Worm (Caenorhabditis elegans) whole organism, L3 larva: Measurements from ENCODE around the gene bre-5.
A peak's percentile ranks its signal among the peaks of the same experiment; 100 is the strongest.

ENCODE experiments used
- R02D3.7 ChIP-seq: fragments of 150-350 bp; optimal IDR thresholded peaks from 2 replicates; lab custom pipeline; 2014; ENCODE audit warnings: missing biosample characterization, missing genetic modification characterization
- ZK546.5 ChIP-seq: sonication (generic microtip); optimal IDR thresholded peaks from 2 replicates; lab custom pipeline; 2017; ENCODE audit warnings: missing biosample characterization, missing genetic modification characterization
- aly-2 ChIP-seq: fragments of 150-350 bp; optimal IDR thresholded peaks from 2 replicates; lab custom pipeline; 2014; ENCODE audit warnings: missing biosample characterization, missing genetic modification characterization
- ama-1 ChIP-seq: fragments of 150-350 bp; optimal IDR thresholded peaks from 2 replicates; lab custom pipeline; 2018
- ceh-16 ChIP-seq: sonication (generic microtip); optimal IDR thresholded peaks from 2 replicates; lab custom pipeline; 2017; ENCODE audit warnings: missing biosample characterization, missing genetic modification characterization
- ceh-28 ChIP-seq: fragments of 150-350 bp; optimal IDR thresholded peaks from 2 replicates; lab custom pipeline; 2014; ENCODE audit warnings: missing biosample characterization, missing genetic modification reagents, missing genetic modification characterization
- daf-12 ChIP-seq: fragments of 150-350 bp; optimal IDR thresholded peaks from 2 replicates; lab custom pipeline; 2014; ENCODE audit warnings: missing biosample characterization, missing genetic modification reagents, missing genetic modification characterization
- egl-5 ChIP-seq: fragments of 150-350 bp; optimal IDR thresholded peaks from 2 replicates; lab custom pipeline; 2017; ENCODE audit warnings: missing biosample characterization, missing genetic modification reagents, missing genetic modification characterization, inconsistent platforms
- elt-1 ChIP-seq: fragments of 150-350 bp; optimal IDR thresholded peaks from 2 replicates; lab custom pipeline; 2014; ENCODE audit warnings: missing biosample characterization, missing genetic modification characterization
- elt-2 ChIP-seq: sonication (generic microtip); optimal IDR thresholded peaks from 2 replicates; lab custom pipeline; 2016; ENCODE audit warnings: missing genetic modification reagents, mild to moderate bottlenecking, missing genetic modification characterization, missing compliant biosample characterization
- elt-3 ChIP-seq, 3 experiments: fragments of 150-350 bp in 1 of 3; sonication (generic microtip) in 2 of 3; optimal IDR thresholded peaks; 2 replicates in 2 of 3; 4 replicates in 1 of 3; lab custom pipeline; 2014 to 2017; ENCODE audit warnings: missing biosample characterization in 3 of 3, missing genetic modification characterization in 3 of 3
- eor-1 ChIP-seq, 2 experiments: fragments of 150-350 bp; optimal IDR thresholded peaks; 2 replicates each; lab custom pipeline; 2014 to 2018; ENCODE audit warnings: missing biosample characterization in 2 of 2, missing genetic modification characterization in 2 of 2
- fkh-10 ChIP-seq: sonication (generic microtip); optimal IDR thresholded peaks from 2 replicates; lab custom pipeline; 2017; ENCODE audit warnings: missing biosample characterization, missing genetic modification reagents, missing genetic modification characterization
- fkh-2 ChIP-seq: fragments of 150-350 bp; optimal IDR thresholded peaks from 2 replicates; lab custom pipeline; 2014; ENCODE audit warnings: missing biosample characterization, missing genetic modification reagents, missing genetic modification characterization
- fos-1 ChIP-seq: fragments of 150-350 bp; optimal IDR thresholded peaks from 2 replicates; lab custom pipeline; 2014; ENCODE audit warnings: missing biosample characterization, missing genetic modification characterization
- hmg-11 ChIP-seq: sonication (generic microtip); optimal IDR thresholded peaks from 2 replicates; lab custom pipeline; 2016; ENCODE audit warnings: missing genetic modification characterization, missing compliant biosample characterization
- jun-1 ChIP-seq: fragments of 150-350 bp; optimal IDR thresholded peaks from 2 replicates; lab custom pipeline; 2014; ENCODE audit warnings: missing biosample characterization, missing genetic modification reagents, missing genetic modification characterization
- lin-15B ChIP-seq: fragments of 150-350 bp; optimal IDR thresholded peaks from 2 replicates; lab custom pipeline; 2014; ENCODE audit warnings: missing biosample characterization, missing genetic modification characterization
- lin-39 ChIP-seq: fragments of 150-350 bp; optimal IDR thresholded peaks from 2 replicates; lab custom pipeline; 2018; ENCODE audit warnings: missing biosample characterization, missing genetic modification reagents, missing genetic modification characterization
- lsy-12 ChIP-seq: sonication (generic microtip); optimal IDR thresholded peaks from 2 replicates; lab custom pipeline; 2016; ENCODE audit warnings: mild to moderate bottlenecking, missing genetic modification characterization, missing compliant biosample characterization
- nfya-1 ChIP-seq: sonication (generic microtip); optimal IDR thresholded peaks from 2 replicates; lab custom pipeline; 2017; ENCODE audit warnings: missing genetic modification characterization, mild to moderate bottlenecking, missing compliant biosample characterization, antibody characterized with exemption, moderate library complexity; ENCODE audit not compliant: insufficient read depth
- nhr-11 ChIP-seq: fragments of 150-350 bp; optimal IDR thresholded peaks from 2 replicates; lab custom pipeline; 2014; ENCODE audit warnings: missing biosample characterization, missing genetic modification characterization
- nhr-12 ChIP-seq: fragments of 150-350 bp; optimal IDR thresholded peaks from 2 replicates; lab custom pipeline; 2014; ENCODE audit warnings: missing biosample characterization, missing genetic modification characterization
- nhr-23 ChIP-seq: fragments of 150-350 bp; optimal IDR thresholded peaks from 2 replicates; lab custom pipeline; 2014; ENCODE audit warnings: missing biosample characterization, missing genetic modification reagents, missing genetic modification characterization
- nhr-237 ChIP-seq: fragments of 150-350 bp; optimal IDR thresholded peaks from 2 replicates; lab custom pipeline; 2014; ENCODE audit warnings: missing biosample characterization, missing genetic modification characterization
- nhr-25 ChIP-seq: sonication (generic microtip); optimal IDR thresholded peaks from 2 replicates; lab custom pipeline; 2017; ENCODE audit warnings: missing biosample characterization, missing genetic modification characterization
- nhr-28 ChIP-seq: fragments of 150-350 bp; optimal IDR thresholded peaks from 2 replicates; lab custom pipeline; 2014; ENCODE audit warnings: missing biosample characterization, missing genetic modification characterization
- nhr-43 ChIP-seq: sonication (generic microtip); optimal IDR thresholded peaks from 2 replicates; lab custom pipeline; 2016; ENCODE audit warnings: mild to moderate bottlenecking, missing genetic modification characterization, missing compliant biosample characterization; ENCODE audit not compliant: poor library complexity, severe bottlenecking
- nhr-67 ChIP-seq: fragments of 150-350 bp; optimal IDR thresholded peaks from 2 replicates; lab custom pipeline; 2014; ENCODE audit warnings: missing biosample characterization, missing genetic modification characterization
- nhr-76 ChIP-seq: fragments of 150-350 bp; sonication (generic microtip); optimal IDR thresholded peaks from 5 replicates; lab custom pipeline; 2014; ENCODE audit warnings: missing biosample characterization, missing genetic modification characterization
- nhr-77 ChIP-seq: fragments of 150-350 bp; optimal IDR thresholded peaks from 2 replicates; lab custom pipeline; 2014; ENCODE audit warnings: missing biosample characterization, missing genetic modification characterization
- pha-4 ChIP-seq: fragments of 150-350 bp; optimal IDR thresholded peaks from 2 replicates; lab custom pipeline; 2014; ENCODE audit warnings: missing biosample characterization, missing genetic modification reagents, missing genetic modification characterization
- pqm-1 ChIP-seq: fragments of 150-350 bp; optimal IDR thresholded peaks from 2 replicates; lab custom pipeline; 2017; ENCODE audit warnings: missing biosample characterization, missing genetic modification characterization, inconsistent platforms
- sea-2 ChIP-seq: fragments of 150-350 bp; sonication (generic microtip); optimal IDR thresholded peaks from 4 replicates; lab custom pipeline; 2014; ENCODE audit warnings: missing biosample characterization, missing genetic modification reagents, missing genetic modification characterization
- skn-1 ChIP-seq: fragments of 150-350 bp; optimal IDR thresholded peaks from 2 replicates; lab custom pipeline; 2014; ENCODE audit warnings: missing biosample characterization, missing genetic modification characterization
- snpc-4 ChIP-seq: fragments of 150-350 bp; optimal IDR thresholded peaks from 2 replicates; lab custom pipeline; 2014; ENCODE audit warnings: missing biosample characterization, missing genetic modification characterization
- tbx-2 ChIP-seq: sonication (generic microtip); optimal IDR thresholded peaks from 2 replicates; lab custom pipeline; 2016; ENCODE audit warnings: mild to moderate bottlenecking, missing genetic modification characterization, missing compliant biosample characterization
- zag-1 ChIP-seq: fragments of 150-350 bp; optimal IDR thresholded peaks from 2 replicates; lab custom pipeline; 2014; ENCODE audit warnings: missing biosample characterization, missing genetic modification characterization
- ztf-4 ChIP-seq: fragments of 150-350 bp; optimal IDR thresholded peaks from 2 replicates; lab custom pipeline; 2014; ENCODE audit warnings: missing biosample characterization, missing genetic modification characterization

The bre-5 gene

ce11 chrIV:12092113-12092512 lies 41.1 kb upstream of the bre-5 start, which contains the start of gene mig-32:
Gene mig-32 (minus strand): TSS chrIV:12092213.
- no peak for TF ChIP-seq ama-1 (lab: Kevin White, UChicago)
- TF ChIP-seq nhr-237 (tag; lab: Kevin White, UChicago): no peak
- no peak for TF ChIP-seq sea-2 (GFP tag; lab: Kevin White, UChicago)
- no peak for TF ChIP-seq elt-1 (tag; lab: Kevin White, UChicago)
- no peak for TF ChIP-seq ztf-4 (tag; lab: Kevin White, UChicago)
- TF ChIP-seq daf-12: no peak
- TF ChIP-seq nhr-11 (tag; lab: Kevin White, UChicago): no peak
- no peak for TF ChIP-seq hmg-11
- TF ChIP-seq eor-1 (tag; optimal IDR thresholded peaks at IDR 0.05; lab: Kevin White, UChicago): no peak
- TF ChIP-seq R02D3.7 (tag; lab: Kevin White, UChicago): no peak
- TF ChIP-seq zag-1 (tag; lab: Kevin White, UChicago): no peak
- TF ChIP-seq nfya-1: no peak
- no peak for TF ChIP-seq nhr-12 (tag; lab: Kevin White, UChicago)
- TF ChIP-seq ceh-16: no peak
- TF ChIP-seq jun-1 (tag; lab: Kevin White, UChicago): no peak
- TF ChIP-seq tbx-2 (tag; lab: Kevin White, UChicago): no peak
- no peak for TF ChIP-seq lsy-12

- TF ChIP-seq hmg-11 (no peak), nhr-23 (tag; lab: Kevin White, UChicago) (no peak), fos-1 (tag; lab: Kevin White, UChicago) (no peak), snpc-4 (tag; lab: Kevin White, UChicago) (no peak), nhr-28 (tag; lab: Kevin White, UChicago) (no peak), nhr-237 (tag; lab: Kevin White, UChicago) (no peak), daf-12 (no peak), zag-1 (tag; lab: Kevin White, UChicago) (no peak), pqm-1 (no peak), nhr-11 (tag; lab: Kevin White, UChicago) (no peak), nhr-43 (tag; lab: Kevin White, UChicago) (no peak), jun-1 (tag; lab: Kevin White, UChicago) (no peak), fkh-2 (tag; lab: Kevin White, UChicago) (no peak), ceh-28 (tag; lab: Kevin White, UChicago) (no peak), lin-39 (tag; lab: Kevin White, UChicago) (no peak), ZK546.5 (tag; lab: Kevin White, UChicago) (no peak), lsy-12 (no peak), sea-2 (GFP tag; lab: Kevin White, UChicago) (no peak)
These were observed 38.5 kb upstream of the bre-5 start, which contains the start of gene F11A10.6 for ce11 chrIV:12089551-12089950. Gene F11A10.6 (minus strand): TSS chrIV:12089651.

ce11 chrIV:12088898-12089297 lies 37.9 kb upstream of the bre-5 start:
- TF ChIP-seq nhr-25 (tag; lab: Kevin White, UChicago) (peak; percentile 65), skn-1 (tag; lab: Kevin White, UChicago) (peak; percentile 31), fos-1 (tag; lab: Kevin White, UChicago) (no peak), egl-5 (tag; lab: Kevin White, UChicago) (peak; percentile 26), snpc-4 (tag; lab: Kevin White, UChicago) (peak; percentile 24), nhr-43 (tag; lab: Kevin White, UChicago) (no peak), lin-15B (peak; percentile 81), nfya-1 (peak; percentile 61), lin-39 (tag; lab: Kevin White, UChicago) (peak; percentile 35), zag-1 (tag; lab: Kevin White, UChicago) (no peak), pha-4 (tag; lab: Kevin White, UChicago) (peak; percentile 69)

ce11 chrIV:12086498-12086897 lies 35.5 kb upstream of the bre-5 start:
- TF ChIP-seq nhr-76: peak; percentile 48
- TF ChIP-seq nhr-67: no peak
- no peak for TF ChIP-seq fkh-10
- TF ChIP-seq hmg-11: peak; percentile 85
- peak; percentile 82 for TF ChIP-seq pha-4 (tag; lab: Kevin White, UChicago)
- peak; percentile 63 for TF ChIP-seq nhr-23 (tag; lab: Kevin White, UChicago)
- peak; percentile 52 for TF ChIP-seq R02D3.7 (tag; lab: Kevin White, UChicago)
- peak; percentile 60 for TF ChIP-seq elt-2 (tag; lab: Kevin White, UChicago)
- peak; percentile 19 for TF ChIP-seq ztf-4 (tag; lab: Kevin White, UChicago)
- TF ChIP-seq nhr-77 (tag; lab: Kevin White, UChicago): peak; percentile 32
- TF ChIP-seq nhr-43 (tag; lab: Kevin White, UChicago): peak; percentile 83
- TF ChIP-seq sea-2 (GFP tag; lab: Kevin White, UChicago): no peak
- peak; percentile 63 for TF ChIP-seq tbx-2 (tag; lab: Kevin White, UChicago)
- TF ChIP-seq aly-2 (tag; lab: Kevin White, UChicago): no peak
- TF ChIP-seq lsy-12: peak; percentile 84
- TF ChIP-seq nhr-25 (tag; lab: Kevin White, UChicago): peak; percentile 79
- TF ChIP-seq skn-1 (tag; lab: Kevin White, UChicago): peak; percentile 15
- peak; percentile 71 for TF ChIP-seq ama-1 (lab: Kevin White, UChicago)
- TF ChIP-seq nfya-1: peak; percentile 68
- peak in 1 of 3 experiments; percentile 59 for TF ChIP-seq elt-3 (tag; optimal IDR thresholded peaks at IDR 0.05; lab: Kevin White, UChicago)
- TF ChIP-seq pqm-1: peak; percentile 16
- TF ChIP-seq lin-39 (tag; lab: Kevin White, UChicago): peak; percentile 86
- peak; percentile 46 for TF ChIP-seq snpc-4 (tag; lab: Kevin White, UChicago)
- peak; percentile 19 for TF ChIP-seq lin-15B
- no peak for TF ChIP-seq fos-1 (tag; lab: Kevin White, UChicago)
